Fruit fly (Drosophila melanogaster): ENCODE data around the gene CG15564.

DNA sequence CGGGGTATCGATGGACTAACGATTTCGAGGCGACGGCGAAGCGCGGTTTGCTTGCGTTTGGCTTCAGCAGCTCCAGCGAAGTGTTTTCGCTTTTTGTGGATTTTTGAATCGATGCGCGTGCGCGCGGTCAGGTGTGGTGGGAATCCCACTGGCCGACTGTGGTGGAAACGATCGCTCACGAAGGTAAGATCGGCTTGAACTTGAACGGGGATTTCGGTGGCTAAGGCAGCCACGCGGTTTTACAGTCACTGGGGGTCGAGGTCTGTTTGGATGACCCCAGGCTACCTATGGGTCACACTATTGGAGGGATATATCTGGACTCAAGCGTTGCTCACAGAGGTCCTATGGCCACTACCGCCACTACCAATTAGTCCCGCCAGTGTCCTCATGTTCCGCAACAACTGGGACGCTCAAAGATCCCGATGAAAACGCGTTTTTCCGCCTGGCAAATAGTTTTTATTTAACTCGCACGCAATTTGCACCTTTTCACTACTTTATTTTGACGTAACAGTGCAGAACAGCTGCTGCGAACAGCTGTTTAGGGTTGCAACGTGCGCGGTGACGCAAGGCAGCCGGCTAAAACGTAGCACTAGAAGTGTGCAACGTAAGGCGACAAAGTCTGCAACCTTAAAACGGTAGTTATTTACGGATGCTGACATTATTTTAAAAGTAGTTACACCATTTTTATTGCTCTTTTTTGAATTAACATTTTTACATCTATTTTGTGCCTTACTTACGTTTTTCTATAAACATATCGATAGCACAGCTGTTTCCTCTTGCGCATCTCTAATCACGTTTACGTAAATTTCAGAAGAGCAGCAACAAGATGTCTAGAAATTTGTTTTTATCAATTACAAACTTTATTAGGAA is 17.2 kb upstream of the CG15564 start, which contains the start of the genes qless and mRpL32:
- TF ChIP-seq CG5204 (GFP tag; optimal IDR thresholded peaks at IDR 0.05) (peak; percentile 47), Clk (GFP tag; optimal IDR thresholded peaks at IDR 0.05) (peak; percentile 43), CG11617 (GFP tag; optimal IDR thresholded peaks at IDR 0.05) (peak; percentile 37), CG33017 (tag; optimal IDR thresholded peaks at IDR 0.05) (peak; percentile 18), Mnt (GFP tag; optimal IDR thresholded peaks at IDR 0.05) (peak; percentile 82), cic (GFP tag; optimal IDR thresholded peaks at IDR 0.05) (no peak), toe (GFP tag; optimal IDR thresholded peaks at IDR 0.05) (peak; percentile 68), CG12768 (GFP tag; optimal IDR thresholded peaks at IDR 0.05) (peak; percentile 18), Hr96 (GFP tag; optimal IDR thresholded peaks at IDR 0.05) (peak; percentile 48), tj (GFP tag; optimal IDR thresholded peaks at IDR 0.05) (peak; percentile 27), kay (GFP tag; ENCODE audit: borderline replicate concordance) (no peak), cnc (optimal IDR thresholded peaks at IDR 0.05) (no peak), CG7045 (GFP tag; optimal IDR thresholded peaks at IDR 0.05) (peak; percentile 64)

Data from whole organism, adult.